Fruit fly (Drosophila melanogaster): Measurements from ENCODE around the gene betaGlu.
A peak's percentile ranks its signal among the peaks of the same experiment; 100 is the strongest.

DNA sequence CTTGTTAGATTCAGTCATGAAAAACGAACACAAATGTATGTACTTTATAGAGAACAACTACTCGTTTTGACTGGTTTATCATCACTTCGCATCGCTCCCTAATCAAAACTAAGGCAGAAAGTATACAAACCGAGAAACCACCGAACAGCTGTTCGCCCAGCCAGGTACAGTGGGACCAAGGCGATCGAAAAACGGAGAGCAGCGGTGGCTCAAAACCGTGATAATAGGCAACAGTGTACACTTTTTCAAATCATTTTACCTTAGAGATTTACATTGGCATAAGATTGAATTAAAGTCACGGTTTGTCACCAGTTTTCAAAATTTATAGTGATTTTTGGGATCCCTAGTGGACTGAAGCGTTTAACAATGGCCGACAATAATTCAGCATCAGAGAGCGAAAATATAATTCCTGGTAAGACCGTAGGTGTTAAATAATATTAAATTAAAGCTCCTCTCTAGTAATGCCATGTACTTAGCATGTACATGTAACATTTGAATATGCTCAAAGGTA, 33.6 kb upstream of the betaGlu start, which contains the start of the genes CG42233 and CG1971:
- peak; percentile 58 for TF ChIP-seq CG10631 (GFP tag; optimal IDR thresholded peaks at IDR 0.05)
- TF ChIP-seq Eip75B (GFP tag; optimal IDR thresholded peaks at IDR 0.05), result no peak
- no peak for TF ChIP-seq CG32006 (GFP tag; optimal IDR thresholded peaks at IDR 0.05)
- no peak for TF ChIP-seq esn (GFP tag; optimal IDR thresholded peaks at IDR 0.05)
- TF ChIP-seq Sox102F (GFP tag; optimal IDR thresholded peaks at IDR 0.05), result no peak
- no peak for TF ChIP-seq CG6808 (GFP tag; optimal IDR thresholded peaks at IDR 0.05)

Measured in whole organism, prepupa.